Worm (Caenorhabditis elegans): ENCODE measurements around the gene K01G5.10.

- TF ChIP-seq skn-1 (tag; optimal IDR thresholded peaks at IDR 0.05) (no peak), mdl-1 (tag; optimal IDR thresholded peaks at IDR 0.05) (no peak), F16B12.6 (tag; optimal IDR thresholded peaks at IDR 0.05) (no peak), mep-1 (tag; optimal IDR thresholded peaks at IDR 0.05) (no peak), zag-1 (tag; optimal IDR thresholded peaks at IDR 0.05) (no peak), lin-35 (GFP tag; optimal IDR thresholded peaks at IDR 0.05) (no peak), pqm-1 (tag; optimal IDR thresholded peaks at IDR 0.05) (no peak)
Measured at ce11 chrIII:10733300-10733699, 25.0 kb downstream of the K01G5.10 start.
